Worm (Caenorhabditis elegans) whole organism, young adult: ENCODE data around the gene B0348.1.

Experiments used
- F57C9.4 ChIP-seq: sonication (generic microtip); optimal IDR thresholded peaks from 2 replicates; lab custom pipeline; 2017; ENCODE audit warnings: mild to moderate bottlenecking, missing genetic modification characterization, missing compliant biosample characterization
- ama-1 ChIP-seq, 3 experiments: fragments of 150-350 bp in 1 of 3; sonication (generic microtip) in 2 of 3; optimal IDR thresholded peaks; 2 replicates each; lab custom pipeline; 2014 to 2018; ENCODE audit warnings: missing biosample characterization in 2 of 3, missing genetic modification characterization in 2 of 3, missing genetic modification reagents in 2 of 3
- bed-1 ChIP-seq: fragments of 200-800 bp; sonication (Bioruptor generic); IDR thresholded peaks from 2 replicates; pipeline ENCODE4 v1.3.6; 2022; ENCODE audit warnings: missing genetic modification reagents, missing genetic modification characterization, missing compliant biosample characterization
- cebp-2 ChIP-seq: fragments of 200-800 bp; sonication (Bioruptor generic); IDR thresholded peaks from 2 replicates; pipeline ENCODE4 v1.3.6; 2022; ENCODE audit warnings: missing genetic modification characterization, missing compliant biosample characterization
- egl-18 ChIP-seq: fragments of 200-800 bp; sonication (Bioruptor generic); IDR thresholded peaks from 2 replicates; pipeline ENCODE4 v1.3.6; 2022; ENCODE audit warnings: missing genetic modification reagents, missing genetic modification characterization, missing compliant biosample characterization
- madf-10 ChIP-seq: sonication (generic microtip); optimal IDR thresholded peaks from 2 replicates; lab custom pipeline; 2016; ENCODE audit warnings: mild to moderate bottlenecking, missing genetic modification characterization, missing compliant biosample characterization
- mxl-1 ChIP-seq: sonication (generic microtip); optimal IDR thresholded peaks from 2 replicates; lab custom pipeline; 2016; ENCODE audit warnings: missing genetic modification characterization, missing compliant biosample characterization
- nfya-1 ChIP-seq: sonication (generic microtip); optimal IDR thresholded peaks from 2 replicates; lab custom pipeline; 2017; ENCODE audit warnings: antibody characterized with exemption, missing compliant biosample characterization, missing genetic modification characterization, borderline replicate concordance; ENCODE audit not compliant: insufficient read depth
- nfyb-1 ChIP-seq: fragments of 200-800 bp; sonication (Bioruptor generic); IDR thresholded peaks from 2 replicates; pipeline ENCODE4 v1.3.6; 2022; ENCODE audit warnings: missing genetic modification reagents, missing genetic modification characterization, missing compliant biosample characterization
- nhr-90 ChIP-seq: sonication (generic microtip); optimal IDR thresholded peaks from 2 replicates; lab custom pipeline; 2016; ENCODE audit warnings: missing genotype, mild to moderate bottlenecking, missing genetic modification characterization, missing compliant biosample characterization
- pha-4 ChIP-seq: fragments of 150-350 bp; sonication (generic microtip); optimal IDR thresholded peaks from 2 replicates; lab custom pipeline; 2014; ENCODE audit warnings: missing biosample characterization, missing genetic modification reagents, missing genetic modification characterization
- rpc-1 ChIP-seq, 2 experiments: fragments of 150-350 bp in 1 of 2; sonication (generic microtip) in 1 of 2; optimal IDR thresholded peaks; 2 replicates each; lab custom pipeline; 2014 to 2018; ENCODE audit warnings: missing biosample characterization in 1 of 2, missing genetic modification characterization in 1 of 2, missing genetic modification reagents in 1 of 2, missing genotype in 1 of 2
- sea-2 ChIP-seq: fragments of 200-800 bp; sonication (Bioruptor generic); IDR thresholded peaks from 2 replicates; pipeline ENCODE4 v1.3.6; 2022; ENCODE audit warnings: missing genetic modification characterization, missing compliant biosample characterization
- ztf-6 ChIP-seq: fragments of 200-800 bp; sonication (Bioruptor generic); IDR thresholded peaks from 2 replicates; pipeline ENCODE4 v1.3.6; 2022; ENCODE audit warnings: missing genetic modification reagents, missing genetic modification characterization, missing compliant biosample characterization

ce11 chrV:16067-16845, 32.5 kb upstream of the B0348.1 start:
- TF ChIP-seq cebp-2 (GFP tag; lab: Robert Waterston, UW) (no peak), bed-1 (GFP tag; lab: Robert Waterston, UW) (no peak), pha-4 (tag; lab: Kevin White, UChicago) (no peak), ama-1 (optimal IDR thresholded peaks at IDR 0.05; lab: Kevin White, UChicago) (no peak), ama-1 (GFP tag; optimal IDR thresholded peaks at IDR 0.05; lab: Kevin White, UChicago) (no peak), nfyb-1 (GFP tag; lab: Robert Waterston, UW) (0 out of 2 replicates have a peak, but pooled peaks have one; percentile 41), nfya-1 (tag; lab: Kevin White, UChicago) (no peak), madf-10 (tag; lab: Kevin White, UChicago) (no peak), rpc-1 (optimal IDR thresholded peaks at IDR 0.05; lab: Kevin White, UChicago) (no peak), rpc-1 (tag; optimal IDR thresholded peaks at IDR 0.05; lab: Kevin White, UChicago) (no peak), egl-18 (GFP tag; lab: Robert Waterston, UW) (no peak), F57C9.4 (no peak), sea-2 (no peak), ztf-6 (GFP tag; lab: Robert Waterston, UW) (no peak), nhr-90 (tag; lab: Kevin White, UChicago) (no peak), mxl-1 (tag; lab: Kevin White, UChicago) (no peak)
